Worm (Caenorhabditis elegans) whole organism, early embryonic: ENCODE measurements around the gene sqv-7.

Experiments used
- F13C5.2 ChIP-seq: sonication (generic microtip); optimal IDR thresholded peaks from 2 replicates; lab custom pipeline; 2017; ENCODE audit warnings: mild to moderate bottlenecking, missing genetic modification characterization, inconsistent platforms, missing compliant biosample characterization
- aly-1 ChIP-seq: sonication (generic microtip); optimal IDR thresholded peaks from 2 replicates; lab custom pipeline; 2016; ENCODE audit warnings: missing genetic modification characterization, missing compliant biosample characterization
- ama-1 ChIP-seq: fragments of 150-350 bp; optimal IDR thresholded peaks from 2 replicates; lab custom pipeline; 2014
- ceh-13 ChIP-seq: fragments of 200-800 bp; sonication (Bioruptor generic); optimal IDR thresholded peaks from 2 replicates; lab custom pipeline; 2018; ENCODE audit warnings: mild to moderate bottlenecking, missing genetic modification characterization, missing compliant biosample characterization
- ceh-36 ChIP-seq: sonication (generic microtip); optimal IDR thresholded peaks from 2 replicates; lab custom pipeline; 2016; ENCODE audit warnings: missing genetic modification characterization, inconsistent platforms, missing compliant biosample characterization
- flt-1 ChIP-seq: fragments of 200-800 bp; sonication (Bioruptor generic); IDR thresholded peaks from 2 replicates; pipeline ENCODE4 v1.3.6; 2022; ENCODE audit warnings: missing genetic modification characterization, missing compliant biosample characterization
- hmbx-1 ChIP-seq: sonication (generic microtip); optimal IDR thresholded peaks from 2 replicates; lab custom pipeline; 2016; ENCODE audit warnings: mild to moderate bottlenecking, missing genetic modification characterization, missing compliant biosample characterization
- hmg-4 ChIP-seq: fragments of 200-800 bp; sonication (Bioruptor generic); optimal IDR thresholded peaks from 2 replicates; lab custom pipeline; 2018; ENCODE audit warnings: mild to moderate bottlenecking, missing genetic modification characterization, missing compliant biosample characterization
- hnd-1 ChIP-seq: sonication (generic microtip); optimal IDR thresholded peaks from 2 replicates; lab custom pipeline; 2016; ENCODE audit warnings: missing genetic modification characterization, missing compliant biosample characterization
- scrt-1 ChIP-seq: fragments of 200-800 bp; sonication (Bioruptor generic); IDR thresholded peaks from 2 replicates; pipeline ENCODE4 v1.3.6; 2022; ENCODE audit warnings: missing genetic modification characterization, missing compliant biosample characterization
- tbx-11 ChIP-seq: fragments of 200-800 bp; sonication (Bioruptor generic); IDR thresholded peaks from 2 replicates; pipeline ENCODE4 v1.3.6; 2022; ENCODE audit warnings: missing genetic modification characterization, missing compliant biosample characterization
- tbx-37 ChIP-seq: fragments of 200-800 bp; sonication (Bioruptor generic); conservative IDR thresholded peaks from 2 replicates; pipeline ENCODE4 v1.3.6; 2022; ENCODE audit warnings: missing genetic modification reagents, missing genetic modification characterization, missing compliant biosample characterization
- tra-4 ChIP-seq: sonication (generic microtip); optimal IDR thresholded peaks from 2 replicates; lab custom pipeline; 2017; ENCODE audit warnings: missing genetic modification characterization, missing compliant biosample characterization

DNA sequence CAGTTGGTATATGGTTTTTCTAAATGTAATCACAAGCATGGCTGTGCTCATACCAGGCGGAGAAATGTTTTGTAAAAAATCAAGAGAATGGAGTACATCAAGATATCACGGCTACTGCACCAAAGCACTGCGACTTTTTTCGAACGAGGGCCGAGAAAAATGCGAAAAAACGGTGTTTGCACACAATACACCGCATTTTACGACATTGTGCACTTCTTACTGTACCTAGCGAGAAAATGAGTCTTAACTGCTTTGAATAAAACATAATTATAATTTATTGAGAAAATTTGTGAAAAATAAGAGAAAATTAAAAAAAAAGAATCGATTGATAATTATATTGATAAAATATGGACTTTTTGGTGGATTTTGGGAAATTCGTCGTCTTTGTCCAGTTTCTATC is 36.8 kb downstream of the sqv-7 start:
- no peak for TF ChIP-seq ama-1 (lab: Kevin White, UChicago)
- TF ChIP-seq aly-1 (tag; lab: Kevin White, UChicago): no peak
- no peak for TF ChIP-seq scrt-1
- no peak for TF ChIP-seq F13C5.2 (tag; lab: Kevin White, UChicago)
- no peak for TF ChIP-seq flt-1 (GFP tag; lab: Robert Waterston, UW)
- no peak for TF ChIP-seq tra-4
- TF ChIP-seq tbx-37 (GFP tag; lab: Robert Waterston, UW): no peak
- no peak for TF ChIP-seq ceh-36
- no peak for TF ChIP-seq hmbx-1 (tag; lab: Kevin White, UChicago)
- no peak for TF ChIP-seq tbx-11 (GFP tag; lab: Robert Waterston, UW)
- TF ChIP-seq hnd-1 (tag; lab: Kevin White, UChicago): no peak
- TF ChIP-seq ceh-13 (GFP tag; lab: Kevin White, UChicago): no peak
- no peak for TF ChIP-seq hmg-4 (GFP tag; lab: Kevin White, UChicago)
